Worm (Caenorhabditis elegans) whole organism, L4 larva: ENCODE data around the gene tag-243.
A peak's percentile ranks its signal among the peaks of the same experiment; 100 is the strongest.

Experiments used
- F10B5.3 ChIP-seq: sonication (generic microtip); optimal IDR thresholded peaks from 2 replicates; lab custom pipeline; 2016; ENCODE audit warnings: mild to moderate bottlenecking, missing genetic modification characterization, missing compliant biosample characterization
- F49E8.2 ChIP-seq: sonication (generic microtip); optimal IDR thresholded peaks from 2 replicates; lab custom pipeline; 2016; ENCODE audit warnings: missing compliant biosample characterization, mild to moderate bottlenecking, missing genetic modification characterization, borderline replicate concordance
- R02D3.7 ChIP-seq: fragments of 150-350 bp; sonication (generic microtip); optimal IDR thresholded peaks from 3 replicates; lab custom pipeline; 2014; ENCODE audit warnings: missing biosample characterization, missing genetic modification characterization
- Y48G9A.11 ChIP-seq: fragments of 200-800 bp; sonication (Bioruptor generic); IDR thresholded peaks from 2 replicates; pipeline ENCODE4 v1.3.6; 2022; ENCODE audit warnings: missing genetic modification reagents, missing genetic modification characterization, missing compliant biosample characterization
- ZK337.2 ChIP-seq: fragments of 200-800 bp; sonication (Bioruptor generic); IDR thresholded peaks from 2 replicates; pipeline ENCODE4 v1.3.6; 2022; ENCODE audit warnings: missing genetic modification reagents, missing genetic modification characterization, missing compliant biosample characterization
- ZK546.5 ChIP-seq, 2 experiments: sonication (generic microtip); optimal IDR thresholded peaks; 2 replicates each; lab custom pipeline; 2017; ENCODE audit warnings: missing biosample characterization in 2 of 2, missing genetic modification characterization in 2 of 2
- aly-2 ChIP-seq: sonication (generic microtip); optimal IDR thresholded peaks from 2 replicates; lab custom pipeline; 2018; ENCODE audit warnings: missing biosample characterization, missing genetic modification characterization
- ama-1 ChIP-seq: fragments of 150-350 bp; optimal IDR thresholded peaks from 2 replicates; lab custom pipeline; 2014; ENCODE audit warnings: inconsistent platforms, mixed read lengths
- arid-1 ChIP-seq: fragments of 200-800 bp; sonication (Bioruptor generic); conservative IDR thresholded peaks from 2 replicates; pipeline ENCODE4 v1.3.6; 2022; ENCODE audit warnings: missing genetic modification reagents, missing genetic modification characterization, missing compliant biosample characterization
- attf-4 ChIP-seq: sonication (generic microtip); optimal IDR thresholded peaks from 3 replicates; lab custom pipeline; 2017; ENCODE audit warnings: missing biosample characterization, missing genetic modification characterization
- ceh-44 ChIP-seq: fragments of 200-800 bp; sonication (Bioruptor generic); IDR thresholded peaks from 2 replicates; pipeline ENCODE4 v1.3.6; 2022; ENCODE audit warnings: missing genetic modification reagents, missing genetic modification characterization, missing compliant biosample characterization
- ceh-82 ChIP-seq: sonication (generic microtip); optimal IDR thresholded peaks from 2 replicates; lab custom pipeline; 2017; ENCODE audit warnings: missing biosample characterization, missing genetic modification characterization
- ces-1 ChIP-seq: fragments of 150-350 bp; sonication (generic microtip); optimal IDR thresholded peaks from 4 replicates; lab custom pipeline; 2014; ENCODE audit warnings: missing biosample characterization, missing genetic modification reagents, missing genetic modification characterization
- cey-2 ChIP-seq: sonication (generic microtip); optimal IDR thresholded peaks from 3 replicates; lab custom pipeline; 2017; ENCODE audit warnings: missing genetic modification characterization, mild to moderate bottlenecking, missing compliant biosample characterization, antibody characterized with exemption, borderline replicate concordance; ENCODE audit not compliant: insufficient read depth
- ctbp-1 ChIP-seq: fragments of 200-800 bp; sonication (Bioruptor generic); IDR thresholded peaks from 2 replicates; pipeline ENCODE4 v1.3.6; 2022; ENCODE audit warnings: missing genetic modification reagents, missing genetic modification characterization, missing compliant biosample characterization
- daf-12 ChIP-seq: fragments of 150-350 bp; optimal IDR thresholded peaks from 2 replicates; lab custom pipeline; 2014; ENCODE audit warnings: missing biosample characterization, missing genetic modification reagents, missing genetic modification characterization
- daf-16 ChIP-seq, 3 experiments: sonication (generic microtip); optimal IDR thresholded peaks; 2 replicates each; lab custom pipeline; 2016 to 2017; ENCODE audit warnings: missing genetic modification characterization in 3 of 3, missing genetic modification reagents in 3 of 3, mild to moderate bottlenecking in 2 of 3, missing compliant biosample characterization in 2 of 3, missing biosample characterization in 1 of 3, moderate library complexity in 1 of 3
- dmd-9 ChIP-seq: fragments of 200-800 bp; sonication (Bioruptor generic); IDR thresholded peaks from 2 replicates; pipeline ENCODE4 v1.3.6; 2022; ENCODE audit warnings: missing genetic modification reagents, missing genetic modification characterization, missing compliant biosample characterization
- dpl-1 ChIP-seq: fragments of 150-350 bp; optimal IDR thresholded peaks from 2 replicates; lab custom pipeline; 2014; ENCODE audit warnings: missing biosample characterization, missing genetic modification reagents, missing genetic modification characterization
- duxl-1 ChIP-seq: sonication (generic microtip); optimal IDR thresholded peaks from 2 replicates; lab custom pipeline; 2016; ENCODE audit warnings: mild to moderate bottlenecking, missing genetic modification characterization, moderate library complexity, missing compliant biosample characterization; ENCODE audit not compliant: poor library complexity
- dve-1 ChIP-seq: sonication (generic microtip); optimal IDR thresholded peaks from 2 replicates; lab custom pipeline; 2017; ENCODE audit warnings: antibody characterized with exemption, mild to moderate bottlenecking, missing genetic modification characterization, missing compliant biosample characterization; ENCODE audit not compliant: insufficient read depth
- fkh-10 ChIP-seq: fragments of 150-350 bp; optimal IDR thresholded peaks from 2 replicates; lab custom pipeline; 2014; ENCODE audit warnings: missing biosample characterization, missing genetic modification reagents, missing genetic modification characterization
- gei-8 ChIP-seq: fragments of 200-800 bp; sonication (Bioruptor generic); optimal IDR thresholded peaks from 2 replicates; lab custom pipeline; 2018; ENCODE audit warnings: mild to moderate bottlenecking, missing genetic modification characterization, missing compliant biosample characterization
- hif-1 ChIP-seq, 2 experiments: sonication (generic microtip); optimal IDR thresholded peaks; 2 replicates each; lab custom pipeline; 2016 to 2017; ENCODE audit warnings: missing compliant biosample characterization in 2 of 2, missing genetic modification characterization in 2 of 2, missing genetic modification reagents in 2 of 2, missing genotype in 2 of 2, mild to moderate bottlenecking in 1 of 2
- hlh-11 ChIP-seq: fragments of 200-800 bp; sonication (Bioruptor generic); optimal IDR thresholded peaks from 2 replicates; lab custom pipeline; 2018; ENCODE audit warnings: mild to moderate bottlenecking, missing genetic modification characterization, missing compliant biosample characterization
- hlh-30 ChIP-seq: sonication (generic microtip); optimal IDR thresholded peaks from 2 replicates; lab custom pipeline; 2017; ENCODE audit warnings: antibody characterized with exemption, mild to moderate bottlenecking, missing genetic modification characterization, missing compliant biosample characterization; ENCODE audit not compliant: insufficient read depth
- jun-1 ChIP-seq: fragments of 150-350 bp; optimal IDR thresholded peaks from 2 replicates; lab custom pipeline; 2014; ENCODE audit warnings: missing biosample characterization, missing genetic modification reagents, missing genetic modification characterization
- lir-3 ChIP-seq: sonication (generic microtip); optimal IDR thresholded peaks from 2 replicates; lab custom pipeline; 2016; ENCODE audit warnings: mild to moderate bottlenecking, missing genetic modification characterization, missing compliant biosample characterization
- madf-9 ChIP-seq: fragments of 200-800 bp; sonication (Bioruptor generic); conservative IDR thresholded peaks from 2 replicates; pipeline ENCODE4 v1.3.6; 2022; ENCODE audit warnings: missing genetic modification reagents, missing genetic modification characterization, missing compliant biosample characterization
- mxl-2 ChIP-seq: fragments of 200-800 bp; sonication (Bioruptor generic); conservative IDR thresholded peaks from 2 replicates; pipeline ENCODE4 v1.3.6; 2022; ENCODE audit warnings: missing genetic modification reagents, missing genetic modification characterization, missing compliant biosample characterization
- nhr-10 ChIP-seq: fragments of 150-350 bp; optimal IDR thresholded peaks from 2 replicates; lab custom pipeline; 2014; ENCODE audit warnings: missing biosample characterization, missing genetic modification characterization
- nhr-11 ChIP-seq: fragments of 150-350 bp; optimal IDR thresholded peaks from 2 replicates; lab custom pipeline; 2014; ENCODE audit warnings: missing biosample characterization, missing genetic modification characterization
- nhr-111 ChIP-seq: fragments of 200-800 bp; sonication (Bioruptor generic); optimal IDR thresholded peaks from 2 replicates; lab custom pipeline; 2018; ENCODE audit warnings: mild to moderate bottlenecking, missing genetic modification characterization, missing compliant biosample characterization
- nhr-6 ChIP-seq: fragments of 150-350 bp; optimal IDR thresholded peaks from 2 replicates; lab custom pipeline; 2014; ENCODE audit warnings: missing biosample characterization, missing genetic modification characterization
- nhr-76 ChIP-seq: fragments of 150-350 bp; optimal IDR thresholded peaks from 2 replicates; lab custom pipeline; 2014; ENCODE audit warnings: missing biosample characterization, missing genetic modification characterization
- pha-4 ChIP-seq, 2 experiments: fragments of 150-350 bp in 1 of 2; fragments of 200-800 bp in 1 of 2; sonication (Bioruptor generic) in 1 of 2; IDR thresholded peaks in 1 of 2; optimal IDR thresholded peaks in 1 of 2; 2 replicates each; pipeline versions ENCODE4 v1.3.6 to Lab custom; 2014 to 2022; ENCODE audit warnings: missing genetic modification characterization in 2 of 2, missing genetic modification reagents in 2 of 2, missing biosample characterization in 1 of 2, missing compliant biosample characterization in 1 of 2
- set-16 ChIP-seq: fragments of 200-800 bp; sonication (Bioruptor generic); IDR thresholded peaks from 2 replicates; pipeline ENCODE4 v1.3.6; 2022; ENCODE audit warnings: missing genetic modification reagents, missing genetic modification characterization, missing compliant biosample characterization
- skn-1 ChIP-seq: fragments of 150-350 bp; optimal IDR thresholded peaks from 2 replicates; lab custom pipeline; 2014; ENCODE audit warnings: missing biosample characterization, missing genetic modification characterization
- snpc-1.2 ChIP-seq: fragments of 200-800 bp; sonication (Bioruptor generic); IDR thresholded peaks from 2 replicates; pipeline ENCODE4 v1.3.6; 2022; ENCODE audit warnings: missing genetic modification reagents, missing genetic modification characterization, missing compliant biosample characterization
- snpc-4 ChIP-seq: fragments of 150-350 bp; optimal IDR thresholded peaks from 2 replicates; lab custom pipeline; 2014; ENCODE audit warnings: missing biosample characterization, missing genetic modification characterization
- spr-1 ChIP-seq: sonication (generic microtip); optimal IDR thresholded peaks from 2 replicates; lab custom pipeline; 2016; ENCODE audit warnings: mild to moderate bottlenecking, missing genetic modification characterization, missing compliant biosample characterization
- spr-3 ChIP-seq: fragments of 200-800 bp; sonication (Bioruptor generic); optimal IDR thresholded peaks from 2 replicates; lab custom pipeline; 2018; ENCODE audit warnings: mild to moderate bottlenecking, missing genetic modification characterization, missing compliant biosample characterization
- unc-130 ChIP-seq: sonication (generic microtip); optimal IDR thresholded peaks from 2 replicates; lab custom pipeline; 2016; ENCODE audit warnings: missing genetic modification reagents, missing genetic modification characterization, missing compliant biosample characterization
- unc-39 ChIP-seq: sonication (generic microtip); optimal IDR thresholded peaks from 2 replicates; lab custom pipeline; 2017; ENCODE audit warnings: missing biosample characterization, missing genetic modification characterization
- unc-62 ChIP-seq, 3 experiments: fragments of 150-350 bp in 1 of 3; sonication (generic microtip); optimal IDR thresholded peaks in 2 of 3; peaks in 1 of 3; 1 replicate in 1 of 3; 2 replicates in 2 of 3; lab custom pipeline; 2014 to 2017; ENCODE audit warnings: missing biosample characterization in 3 of 3, missing genetic modification characterization in 3 of 3, missing genetic modification reagents in 3 of 3, missing genotype in 1 of 3
- vab-7 ChIP-seq: fragments of 200-800 bp; sonication (Bioruptor generic); IDR thresholded peaks from 2 replicates; pipeline ENCODE4 v1.3.6; 2022; ENCODE audit warnings: missing genetic modification reagents, missing genetic modification characterization, missing compliant biosample characterization
- zfp-2 ChIP-seq: sonication (generic microtip); optimal IDR thresholded peaks from 2 replicates; lab custom pipeline; 2016; ENCODE audit warnings: mild to moderate bottlenecking, missing genetic modification characterization, missing compliant biosample characterization
- zip-2 ChIP-seq: fragments of 150-350 bp; optimal IDR thresholded peaks from 2 replicates; lab custom pipeline; 2014; ENCODE audit warnings: missing biosample characterization, missing genetic modification characterization
- ztf-11 ChIP-seq: fragments of 150-350 bp; optimal IDR thresholded peaks from 2 replicates; lab custom pipeline; 2014; ENCODE audit warnings: missing biosample characterization, missing genetic modification characterization
- ztf-7 ChIP-seq: fragments of 150-350 bp; optimal IDR thresholded peaks from 2 replicates; lab custom pipeline; 2014; ENCODE audit warnings: missing biosample characterization, missing genetic modification characterization

tag-243 gene

DNA sequence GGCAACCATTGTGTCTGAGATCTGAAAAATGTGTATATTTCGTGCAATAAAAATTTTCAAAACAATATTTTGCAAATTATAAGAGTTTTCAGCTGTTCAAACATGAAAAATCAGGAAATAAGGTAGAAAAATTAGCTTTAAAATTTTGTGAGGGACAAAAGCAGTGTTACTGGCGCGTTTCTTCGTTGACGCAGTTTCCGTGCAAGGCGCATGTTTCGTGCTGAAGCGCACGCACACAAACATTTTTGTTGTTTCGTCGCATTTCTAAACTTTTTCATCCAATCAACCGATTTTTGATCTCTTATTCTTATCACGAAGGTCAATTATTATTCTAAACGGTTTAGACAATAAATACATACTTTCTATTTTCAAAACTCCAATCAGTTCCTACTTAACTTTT, 5.0 kb upstream of the tag-243 start, which contains the start of gene nifk-1 (continued):
- TF ChIP-seq lir-3 (tag; lab: Kevin White, UChicago): no peak
- no peak for TF ChIP-seq mxl-2 (GFP tag; lab: Robert Waterston, UW)
- TF ChIP-seq nhr-10 (tag; lab: Kevin White, UChicago): no peak
- TF ChIP-seq hlh-11: peak; percentile 80
- TF ChIP-seq ctbp-1: no peak
- no peak for TF ChIP-seq daf-12 (tag; lab: Kevin White, UChicago)
- no peak for TF ChIP-seq spr-1 (tag; lab: Kevin White, UChicago)
- TF ChIP-seq aly-2: no peak
- TF ChIP-seq nhr-11 (tag; lab: Kevin White, UChicago): peak; percentile 22
- peak; percentile 63 for TF ChIP-seq hlh-30 (tag; lab: Kevin White, UChicago)
- no peak for TF ChIP-seq ceh-44
- TF ChIP-seq hif-1 (tag; optimal IDR thresholded peaks at IDR 0.05; lab: Kevin White, UChicago): peak; percentile 87 to 99
- no peak for TF ChIP-seq ama-1 (lab: Kevin White, UChicago)
- TF ChIP-seq dpl-1 (GFP tag; lab: Kevin White, UChicago): peak; percentile 80
- no peak for TF ChIP-seq ces-1 (GFP tag; lab: Kevin White, UChicago)
- TF ChIP-seq set-16 (GFP tag; lab: Robert Waterston, UW): no peak
- TF ChIP-seq daf-16 (GFP tag; optimal IDR thresholded peaks at IDR 0.05; lab: Kevin White, UChicago): peak in 1 of 2 experiments; percentile 55
- TF ChIP-seq daf-16 (tag; optimal IDR thresholded peaks at IDR 0.05; lab: Kevin White, UChicago): peak; percentile 94
- TF ChIP-seq spr-3 (GFP tag; lab: Kevin White, UChicago): no peak
- no peak for TF ChIP-seq zfp-2 (tag; lab: Kevin White, UChicago)
- TF ChIP-seq ZK546.5 (tag; optimal IDR thresholded peaks at IDR 0.05; lab: Kevin White, UChicago): no peak
- no peak for TF ChIP-seq unc-130 (GFP tag; lab: Kevin White, UChicago)
- no peak for TF ChIP-seq jun-1 (tag; lab: Kevin White, UChicago)
- no peak for TF ChIP-seq nhr-6 (tag; lab: Kevin White, UChicago)
- no peak for TF ChIP-seq unc-39
- no peak for TF ChIP-seq pha-4 (GFP tag; IDR thresholded peaks at IDR 0.05; lab: Robert Waterston, UW)
- TF ChIP-seq pha-4 (tag; optimal IDR thresholded peaks at IDR 0.05; lab: Kevin White, UChicago): peak; percentile 74
- no peak for TF ChIP-seq cey-2 (tag; lab: Kevin White, UChicago)
- no peak for TF ChIP-seq ZK337.2
- TF ChIP-seq dmd-9 (GFP tag; lab: Robert Waterston, UW): no peak
- TF ChIP-seq R02D3.7 (tag; lab: Kevin White, UChicago): no peak
- TF ChIP-seq F49E8.2 (tag; lab: Kevin White, UChicago): no peak
- no peak for TF ChIP-seq fkh-10 (GFP tag; lab: Kevin White, UChicago)
- TF ChIP-seq arid-1 (GFP tag; lab: Robert Waterston, UW): no peak
- TF ChIP-seq nhr-111 (GFP tag; lab: Kevin White, UChicago): no peak
- TF ChIP-seq ceh-82: no peak
- TF ChIP-seq ztf-7 (tag; lab: Kevin White, UChicago): peak; percentile 28
- no peak for TF ChIP-seq vab-7 (GFP tag; lab: Robert Waterston, UW)
- TF ChIP-seq unc-62 (GFP tag; optimal IDR thresholded peaks at IDR 0.05 in 1 of 2; lab: Kevin White, UChicago): no peak
- no peak for TF ChIP-seq unc-62 (tag; optimal IDR thresholded peaks at IDR 0.05; lab: Kevin White, UChicago)
- no peak for TF ChIP-seq Y48G9A.11 (GFP tag; lab: Robert Waterston, UW)
- TF ChIP-seq attf-4: no peak
- TF ChIP-seq duxl-1 (tag; lab: Kevin White, UChicago): no peak
- TF ChIP-seq ztf-11 (tag; lab: Kevin White, UChicago): no peak
- TF ChIP-seq snpc-4 (tag; lab: Kevin White, UChicago): no peak
- no peak for TF ChIP-seq F10B5.3 (tag; lab: Kevin White, UChicago)
- no peak for TF ChIP-seq zip-2 (tag; lab: Kevin White, UChicago)
- TF ChIP-seq snpc-1.2 (GFP tag; lab: Robert Waterston, UW): no peak
- TF ChIP-seq nhr-76 (tag; lab: Kevin White, UChicago): no peak
- TF ChIP-seq gei-8 (GFP tag; lab: Kevin White, UChicago): no peak
- TF ChIP-seq dve-1: peak; percentile 90
- no peak for TF ChIP-seq skn-1 (tag; lab: Kevin White, UChicago)
- TF ChIP-seq madf-9 (GFP tag; lab: Robert Waterston, UW): no peak
